Fruit fly (Drosophila melanogaster) whole organism, embryonic: ENCODE data around the gene lok.

Experiments used
- ATbp ChIP-seq: fragments of 200-800 bp; sonication (Bioruptor generic); optimal IDR thresholded peaks from 2 replicates; lab custom pipeline; 2017; ENCODE audit warnings: missing biosample characterization, mild to moderate bottlenecking, missing genetic modification characterization, missing genetic modification reagents
- Aef1 ChIP-seq: fragments of 200-800 bp; sonication (Bioruptor generic); IDR thresholded peaks from 3 replicates; pipeline ENCODE4 v1.3.6; 2022; ENCODE audit warnings: missing biosample characterization, missing genetic modification characterization
- Asciz ChIP-seq: fragments of 200-800 bp; sonication (Bioruptor generic); optimal IDR thresholded peaks from 2 replicates; lab custom pipeline; 2017; ENCODE audit warnings: missing biosample characterization, mild to moderate bottlenecking, missing genetic modification characterization, missing genetic modification reagents
- CG10431 ChIP-seq: fragments of 200-800 bp; sonication (Bioruptor generic); optimal IDR thresholded peaks from 3 replicates; lab custom pipeline; 2018; ENCODE audit warnings: missing biosample characterization, mild to moderate bottlenecking, missing genetic modification characterization
- CG11560 ChIP-seq: fragments of 200-800 bp; sonication (Bioruptor generic); IDR thresholded peaks from 3 replicates; pipeline ENCODE4 v1.3.6; 2022; ENCODE audit warnings: missing biosample characterization, missing genetic modification characterization
- CG12071 ChIP-seq: fragments of 200-800 bp; sonication (Bioruptor generic); optimal IDR thresholded peaks from 3 replicates; lab custom pipeline; 2018; ENCODE audit warnings: missing biosample characterization, mild to moderate bottlenecking, missing genetic modification characterization
- CG12769 ChIP-seq: fragments of 200-800 bp; sonication (Bioruptor generic); optimal IDR thresholded peaks from 2 replicates; lab custom pipeline; 2019; ENCODE audit warnings: missing biosample characterization, mild to moderate bottlenecking, missing genetic modification characterization, moderate library complexity
- CG13424 ChIP-seq: fragments of 200-800 bp; sonication (Bioruptor generic); optimal IDR thresholded peaks from 2 replicates; lab custom pipeline; 2019; ENCODE audit warnings: missing biosample characterization, mild to moderate bottlenecking, missing genetic modification characterization, moderate library complexity
- CG13624 ChIP-seq: fragments of 200-800 bp; sonication (Bioruptor generic); optimal IDR thresholded peaks from 2 replicates; lab custom pipeline; 2016; ENCODE audit warnings: missing biosample characterization, missing genetic modification characterization
- CG13894 ChIP-seq: fragments of 200-800 bp; sonication (Bioruptor generic); optimal IDR thresholded peaks from 3 replicates; lab custom pipeline; 2018; ENCODE audit warnings: missing biosample characterization, mild to moderate bottlenecking, missing genetic modification characterization, moderate library complexity
- CG15601 ChIP-seq: fragments of 200-800 bp; sonication (Bioruptor generic); optimal IDR thresholded peaks from 3 replicates; lab custom pipeline; 2019; ENCODE audit warnings: missing biosample characterization, mild to moderate bottlenecking, missing genetic modification characterization, moderate library complexity
- CG17328 ChIP-seq: fragments of 200-800 bp; sonication (Bioruptor generic); IDR thresholded peaks from 2 replicates; pipeline ENCODE4 v1.3.6; 2022; ENCODE audit warnings: missing biosample characterization, missing genetic modification characterization
- CG18599 ChIP-seq: fragments of 200-800 bp; sonication (Bioruptor generic); optimal IDR thresholded peaks from 3 replicates; lab custom pipeline; 2017; ENCODE audit warnings: missing biosample characterization, missing genetic modification characterization, mild to moderate bottlenecking, moderate library complexity, missing genetic modification reagents
- CG31441 ChIP-seq: fragments of 200-800 bp; sonication (Bioruptor generic); IDR thresholded peaks from 2 replicates; pipeline ENCODE4 v1.3.6; 2022; ENCODE audit warnings: missing biosample characterization, missing genetic modification characterization
- CG3281 ChIP-seq: fragments of 200-800 bp; sonication (Bioruptor generic); optimal IDR thresholded peaks from 3 replicates; lab custom pipeline; 2017; ENCODE audit warnings: missing biosample characterization, mild to moderate bottlenecking, missing genetic modification characterization
- CG6654 ChIP-seq: fragments of 200-800 bp; sonication (Bioruptor generic); optimal IDR thresholded peaks from 2 replicates; lab custom pipeline; 2017; ENCODE audit warnings: missing biosample characterization, mild to moderate bottlenecking, missing genetic modification characterization
- CG7357 ChIP-seq: fragments of 200-800 bp; sonication (Bioruptor generic); IDR thresholded peaks from 3 replicates; pipeline ENCODE4 v1.3.6; 2022; ENCODE audit warnings: missing biosample characterization, missing genetic modification characterization
- CG7745 ChIP-seq: fragments of 200-800 bp; sonication (Bioruptor generic); optimal IDR thresholded peaks from 2 replicates; lab custom pipeline; 2018; ENCODE audit warnings: missing biosample characterization, mild to moderate bottlenecking, missing genetic modification characterization, moderate library complexity
- CG8765 ChIP-seq: fragments of 200-800 bp; sonication (Bioruptor generic); IDR thresholded peaks from 2 replicates; pipeline ENCODE4 v1.3.6; 2022; ENCODE audit warnings: missing biosample characterization, missing genetic modification characterization
- CkIIα-i1 ChIP-seq: fragments of 200-800 bp; sonication (Bioruptor generic); IDR thresholded peaks from 2 replicates; pipeline ENCODE4 v1.3.6; 2022; ENCODE audit warnings: missing biosample characterization, missing genetic modification characterization
- Doc3 ChIP-seq: fragments of 200-800 bp; sonication (Bioruptor generic); IDR thresholded peaks from 3 replicates; pipeline ENCODE4 v1.3.6; 2022; ENCODE audit warnings: missing biosample characterization, missing genetic modification characterization; ENCODE audit not compliant: partially characterized antibody
- Dp ChIP-seq: fragments of 200-800 bp; sonication (Bioruptor generic); optimal IDR thresholded peaks from 2 replicates; lab custom pipeline; 2018; ENCODE audit warnings: missing biosample characterization, mild to moderate bottlenecking, missing genetic modification characterization, moderate library complexity
- Fer3 ChIP-seq: fragments of 200-800 bp; sonication (Bioruptor generic); optimal IDR thresholded peaks from 2 replicates; lab custom pipeline; 2018; ENCODE audit warnings: missing biosample characterization, mild to moderate bottlenecking, missing genetic modification characterization, moderate library complexity
- HLH54F ChIP-seq: fragments of 200-800 bp; sonication (Bioruptor generic); optimal IDR thresholded peaks from 3 replicates; lab custom pipeline; 2016; ENCODE audit warnings: missing biosample characterization, missing genetic modification characterization
- HmgZ ChIP-seq: fragments of 200-800 bp; sonication (Bioruptor generic); optimal IDR thresholded peaks from 2 replicates; lab custom pipeline; 2018; ENCODE audit warnings: missing biosample characterization, mild to moderate bottlenecking, missing genetic modification characterization
- Hmr ChIP-seq: fragments of 200-800 bp; sonication (Bioruptor generic); optimal IDR thresholded peaks from 3 replicates; lab custom pipeline; 2017; ENCODE audit warnings: mild to moderate bottlenecking, missing biosample characterization, missing genetic modification reagents, missing genetic modification characterization
- NC2α ChIP-seq: fragments of 200-800 bp; sonication (Bioruptor generic); optimal IDR thresholded peaks from 2 replicates; lab custom pipeline; 2016; ENCODE audit warnings: missing biosample characterization, missing genetic modification characterization
- NC2β ChIP-seq: fragments of 200-800 bp; sonication (Bioruptor generic); optimal IDR thresholded peaks from 2 replicates; lab custom pipeline; 2016; ENCODE audit warnings: missing biosample characterization, missing genetic modification characterization
- Pdp1 ChIP-seq, 2 experiments: fragments of 200-800 bp; sonication (Bioruptor generic); optimal IDR thresholded peaks; 3 replicates each; lab custom pipeline; 2016; ENCODE audit warnings: missing biosample characterization in 2 of 2, missing genetic modification characterization in 2 of 2, mild to moderate bottlenecking in 1 of 2, moderate library complexity in 1 of 2
- Rfx ChIP-seq: fragments of 200-800 bp; sonication (Bioruptor generic); IDR thresholded peaks from 2 replicates; pipeline ENCODE4 v1.3.6; 2022; ENCODE audit warnings: missing biosample characterization, missing genetic modification characterization
- aop ChIP-seq: fragments of 200-800 bp; sonication (Bioruptor generic); IDR thresholded peaks from 2 replicates; pipeline ENCODE4 v1.3.6; 2022; ENCODE audit warnings: missing biosample characterization, missing genetic modification characterization
- ase ChIP-seq: fragments of 200-800 bp; sonication (Bioruptor generic); IDR thresholded peaks from 3 replicates; pipeline ENCODE4 v1.3.6; 2022; ENCODE audit warnings: missing biosample characterization, missing genetic modification characterization
- bigmax ChIP-seq: fragments of 200-800 bp; sonication (Bioruptor generic); optimal IDR thresholded peaks from 2 replicates; lab custom pipeline; 2018; ENCODE audit warnings: missing biosample characterization, mild to moderate bottlenecking, missing genetic modification characterization
- chif ChIP-seq, 2 experiments: fragments of 200-800 bp; sonication (Bioruptor generic); optimal IDR thresholded peaks; 3 replicates each; lab custom pipeline; 2016; ENCODE audit warnings: missing biosample characterization in 2 of 2, missing genetic modification characterization in 2 of 2
- chn ChIP-seq: fragments of 200-800 bp; sonication (Bioruptor generic); optimal IDR thresholded peaks from 2 replicates; lab custom pipeline; 2016; ENCODE audit warnings: missing biosample characterization, missing genetic modification characterization
- corto ChIP-seq: fragments of 200-800 bp; sonication (Bioruptor generic); optimal IDR thresholded peaks from 2 replicates; lab custom pipeline; 2016; ENCODE audit warnings: missing biosample characterization, mild to moderate bottlenecking, missing genetic modification characterization, moderate library complexity
- dmrt11E ChIP-seq: fragments of 200-800 bp; sonication (Bioruptor generic); optimal IDR thresholded peaks from 3 replicates; lab custom pipeline; 2018; ENCODE audit warnings: missing biosample characterization, mild to moderate bottlenecking, missing genetic modification characterization, moderate library complexity
- exex ChIP-seq: fragments of 200-800 bp; sonication (Bioruptor generic); optimal IDR thresholded peaks from 4 replicates; lab custom pipeline; 2018; ENCODE audit warnings: missing biosample characterization, mild to moderate bottlenecking, missing genetic modification characterization, moderate library complexity
- klu ChIP-seq: fragments of 200-800 bp; sonication (Bioruptor generic); IDR thresholded peaks from 2 replicates; pipeline ENCODE4 v1.3.6; 2022; ENCODE audit warnings: missing biosample characterization, missing genetic modification characterization
- otp ChIP-seq: fragments of 200-800 bp; sonication (Bioruptor generic); IDR thresholded peaks from 3 replicates; pipeline ENCODE4, ENCODE4 v1.3.6; 2022; ENCODE audit warnings: missing biosample characterization, missing genetic modification characterization
- pho ChIP-seq: fragments of 200-800 bp; sonication (Bioruptor generic); optimal IDR thresholded peaks from 2 replicates; lab custom pipeline; 2016; ENCODE audit warnings: missing biosample characterization, missing genetic modification characterization
- repo ChIP-seq: fragments of 200-800 bp; sonication (Bioruptor generic); optimal IDR thresholded peaks from 2 replicates; lab custom pipeline; 2016; ENCODE audit warnings: missing biosample characterization, missing genetic modification characterization
- run ChIP-seq: fragments of 200-800 bp; sonication (Bioruptor generic); optimal IDR thresholded peaks from 3 replicates; lab custom pipeline; 2018; ENCODE audit warnings: missing biosample characterization, mild to moderate bottlenecking, missing genetic modification characterization
- sens-2 ChIP-seq: fragments of 200-800 bp; sonication (Bioruptor generic); IDR thresholded peaks from 2 replicates; pipeline ENCODE4 v1.3.6; 2022; ENCODE audit warnings: missing biosample characterization, missing genetic modification characterization
- sima ChIP-seq: fragments of 200-800 bp; sonication (Bioruptor generic); optimal IDR thresholded peaks from 2 replicates; lab custom pipeline; 2016; ENCODE audit warnings: missing biosample characterization, missing genetic modification characterization
- slbo ChIP-seq: fragments of 200-800 bp; sonication (Bioruptor generic); IDR thresholded peaks from 2 replicates; pipeline ENCODE4 v1.3.6; 2022; ENCODE audit warnings: missing biosample characterization, missing genetic modification characterization
- sob ChIP-seq: fragments of 200-800 bp; sonication (Bioruptor generic); IDR thresholded peaks from 2 replicates; pipeline ENCODE4 v1.3.6; 2022; ENCODE audit warnings: missing biosample characterization, missing genetic modification characterization
- tna ChIP-seq: fragments of 200-800 bp; sonication (Bioruptor generic); IDR thresholded peaks from 2 replicates; pipeline ENCODE4 v1.3.6; 2022; ENCODE audit warnings: missing biosample characterization, missing genetic modification characterization; ENCODE audit not compliant: partially characterized antibody
- vfl ChIP-seq: fragments of 200-800 bp; sonication (Bioruptor generic); optimal IDR thresholded peaks from 2 replicates; lab custom pipeline; 2016; ENCODE audit warnings: missing biosample characterization, missing genetic modification characterization
- vvl ChIP-seq: fragments of 200-800 bp; sonication (Bioruptor generic); IDR thresholded peaks from 2 replicates; pipeline ENCODE4 v1.3.6; 2022; ENCODE audit warnings: missing biosample characterization, missing genetic modification characterization

Gene lok

dm6 chr2L:20091094-20091679 lies 30.0 kb downstream of the lok start, which contains the start of the genes CG10747 and Pyroxd1 (continued):
- TF ChIP-seq ase (GFP tag; lab: Robert Waterston, UW), result peak; percentile 91
- TF ChIP-seq vfl (GFP tag; lab: Kevin White, UChicago), result peak; percentile 96
- TF ChIP-seq HLH54F (GFP tag; lab: Kevin White, UChicago), result peak; percentile 97
- TF ChIP-seq vvl (GFP tag; lab: Robert Waterston, UW), result peak; percentile 96
- TF ChIP-seq Rfx, result peak; percentile 98
- peak; percentile 93 for TF ChIP-seq dmrt11E
- peak; percentile 87 for TF ChIP-seq exex (tag; lab: Kevin White, UChicago)
- peak; percentile 94 for TF ChIP-seq ATbp (GFP tag; lab: Kevin White, UChicago)
- TF ChIP-seq CG18599, result peak; percentile 96
- TF ChIP-seq HmgZ (tag; lab: Kevin White, UChicago), result peak; percentile 98
- TF ChIP-seq CG6654 (GFP tag; lab: Kevin White, UChicago), result peak; percentile 93
- TF ChIP-seq slbo (GFP tag; lab: Robert Waterston, UW), result peak; percentile 98
- peak; percentile 94 for TF ChIP-seq CG31441 (GFP tag; lab: Robert Waterston, UW)
- peak; percentile 93 for TF ChIP-seq CG15601 (tag; lab: Kevin White, UChicago)
- peak; percentile 97 for TF ChIP-seq CG12769 (tag; lab: Kevin White, UChicago)
- peak; percentile 88 for TF ChIP-seq CG7357 (GFP tag; lab: Robert Waterston, UW)
- peak; percentile 82 for TF ChIP-seq NC2α (GFP tag; lab: Kevin White, UChicago)
- peak; percentile 94 for TF ChIP-seq CG8765 (GFP tag; lab: Robert Waterston, UW)
- peak; percentile 89 for TF ChIP-seq CG10431
- TF ChIP-seq sima (GFP tag; lab: Kevin White, UChicago), result peak; percentile 64
- TF ChIP-seq CG3281 (GFP tag; lab: Kevin White, UChicago), result peak; percentile 97
- peak; percentile 86 for TF ChIP-seq Dp
- TF ChIP-seq tna (GFP tag; lab: Robert Waterston, UW), result no peak
- peak; percentile 94 for TF ChIP-seq run (tag; lab: Kevin White, UChicago)
- TF ChIP-seq Asciz, result peak; percentile 92
- peak; percentile 96 for TF ChIP-seq Fer3 (tag; lab: Kevin White, UChicago)
- peak; percentile 96 for TF ChIP-seq chn (GFP tag; lab: Kevin White, UChicago)
- TF ChIP-seq CG13624 (GFP tag; lab: Kevin White, UChicago), result peak; percentile 96
- TF ChIP-seq sens-2, result peak; percentile 81
- peak; percentile 93 to 96 for TF ChIP-seq Pdp1 (GFP tag; optimal IDR thresholded peaks at IDR 0.05; lab: Kevin White, UChicago)
- peak; percentile 95 for TF ChIP-seq klu (GFP tag; lab: Robert Waterston, UW)
- no peak for TF ChIP-seq Doc3 (GFP tag; lab: Robert Waterston, UW)
- TF ChIP-seq CG7745 (tag; lab: Kevin White, UChicago), result no peak
- TF ChIP-seq CG12071 (GFP tag; lab: Kevin White, UChicago), result peak; percentile 90
- TF ChIP-seq NC2β (GFP tag; lab: Kevin White, UChicago), result peak; percentile 85
- peak; percentile 90 for TF ChIP-seq CG11560 (tag; lab: Robert Waterston, UW)
- TF ChIP-seq Hmr (GFP tag; lab: Kevin White, UChicago), result peak; percentile 97
- TF ChIP-seq otp (GFP tag; lab: Robert Waterston, UW), result peak; percentile 84
- TF ChIP-seq repo (GFP tag; lab: Kevin White, UChicago), result peak; percentile 78
- peak; percentile 98 for TF ChIP-seq CG13424 (tag; lab: Kevin White, UChicago)
- TF ChIP-seq chif (GFP tag; optimal IDR thresholded peaks at IDR 0.05; lab: Kevin White, UChicago), result peak; percentile 91 to 96
- peak; percentile 46; the same call in 1 of the 2 replicates for TF ChIP-seq CkIIα-i1
- peak; percentile 95 for TF ChIP-seq CG13894
- peak; percentile 97 for TF ChIP-seq pho (GFP tag; lab: Kevin White, UChicago)
- TF ChIP-seq CG17328 (GFP tag; lab: Robert Waterston, UW), result peak; percentile 92
- peak; percentile 33; the same call in 1 of the 2 replicates for TF ChIP-seq aop (GFP tag; lab: Robert Waterston, UW)
- TF ChIP-seq corto (GFP tag; lab: Kevin White, UChicago), result peak; percentile 89
- TF ChIP-seq bigmax (GFP tag; lab: Kevin White, UChicago), result no peak
- peak; percentile 95 for TF ChIP-seq Aef1
- TF ChIP-seq sob (GFP tag; lab: Robert Waterston, UW), result peak; percentile 97
